Worm (Caenorhabditis elegans) whole organism, L2 larva: Measurements from ENCODE around the gene fbxb-115.
"Not testable (repeated sequence)": the region's sequence is repeated elsewhere in the genome, so short reads cannot be mapped to it uniquely, and the experiment has no call there.

Source experiments
- C34F6.9 ChIP-seq: fragments of 150-350 bp; optimal IDR thresholded peaks from 2 replicates; lab custom pipeline; 2014; ENCODE audit warnings: missing biosample characterization, missing genetic modification characterization
- F13H6.1 ChIP-seq: sonication (generic microtip); optimal IDR thresholded peaks from 2 replicates; lab custom pipeline; 2016; ENCODE audit warnings: missing genetic modification characterization, missing compliant biosample characterization
- R02D3.7 ChIP-seq: fragments of 150-350 bp; optimal IDR thresholded peaks from 2 replicates; lab custom pipeline; 2014; ENCODE audit warnings: missing biosample characterization, missing genetic modification characterization
- ZK546.5 ChIP-seq: sonication (generic microtip); optimal IDR thresholded peaks from 2 replicates; lab custom pipeline; 2017; ENCODE audit warnings: missing biosample characterization, missing genetic modification characterization
- alr-1 ChIP-seq: fragments of 150-350 bp; optimal IDR thresholded peaks from 2 replicates; lab custom pipeline; 2014; ENCODE audit warnings: missing biosample characterization, missing genetic modification characterization
- blmp-1 ChIP-seq: sonication (generic microtip); optimal IDR thresholded peaks from 2 replicates; lab custom pipeline; 2017; ENCODE audit warnings: missing genetic modification characterization, mild to moderate bottlenecking, missing compliant biosample characterization, antibody characterized with exemption, moderate library complexity; ENCODE audit not compliant: insufficient read depth
- ceh-16 ChIP-seq: fragments of 150-350 bp; optimal IDR thresholded peaks from 2 replicates; lab custom pipeline; 2014; ENCODE audit warnings: missing biosample characterization, missing genetic modification characterization
- ceh-82 ChIP-seq: fragments of 150-350 bp; optimal IDR thresholded peaks from 2 replicates; lab custom pipeline; 2014; ENCODE audit warnings: missing biosample characterization, missing genetic modification characterization
- crh-2 ChIP-seq: sonication (generic microtip); optimal IDR thresholded peaks from 2 replicates; lab custom pipeline; 2017; ENCODE audit warnings: missing biosample characterization, missing genetic modification characterization
- dmd-4 ChIP-seq: sonication (generic microtip); optimal IDR thresholded peaks from 2 replicates; lab custom pipeline; 2017; ENCODE audit warnings: missing biosample characterization, missing genetic modification characterization
- egl-27 ChIP-seq: sonication (generic microtip); optimal IDR thresholded peaks from 3 replicates; lab custom pipeline; 2017; ENCODE audit warnings: missing biosample characterization, missing genetic modification reagents, missing genetic modification characterization
- elt-3 ChIP-seq: sonication (generic microtip); optimal IDR thresholded peaks from 2 replicates; lab custom pipeline; 2017; ENCODE audit warnings: missing biosample characterization, missing genetic modification characterization
- fos-1 ChIP-seq: fragments of 150-350 bp; optimal IDR thresholded peaks from 2 replicates; lab custom pipeline; 2014; ENCODE audit warnings: missing biosample characterization, missing genetic modification characterization
- gmeb-1 ChIP-seq: fragments of 150-350 bp; optimal IDR thresholded peaks from 2 replicates; lab custom pipeline; 2014; ENCODE audit warnings: missing biosample characterization, missing genetic modification characterization
- lin-39 ChIP-seq: fragments of 150-350 bp; optimal IDR thresholded peaks from 2 replicates; lab custom pipeline; 2014; ENCODE audit warnings: missing biosample characterization, missing genetic modification reagents, missing genetic modification characterization
- mab-5 ChIP-seq: fragments of 150-350 bp; optimal IDR thresholded peaks from 2 replicates; lab custom pipeline; 2014; ENCODE audit warnings: missing biosample characterization, missing genetic modification characterization
- mbf-1 ChIP-seq: sonication (generic microtip); optimal IDR thresholded peaks from 2 replicates; lab custom pipeline; 2017; ENCODE audit warnings: missing biosample characterization, missing genetic modification characterization
- mdl-1 ChIP-seq, 2 experiments: fragments of 150-350 bp in 1 of 2; sonication (generic microtip) in 1 of 2; optimal IDR thresholded peaks; 2 replicates each; lab custom pipeline; 2017; ENCODE audit warnings: missing biosample characterization in 2 of 2, missing genetic modification characterization in 2 of 2
- nhr-10 ChIP-seq: sonication (generic microtip); optimal IDR thresholded peaks from 2 replicates; lab custom pipeline; 2017; ENCODE audit warnings: missing biosample characterization, missing genetic modification characterization
- nhr-11 ChIP-seq: fragments of 150-350 bp; optimal IDR thresholded peaks from 2 replicates; lab custom pipeline; 2014; ENCODE audit warnings: missing biosample characterization, missing genetic modification characterization
- nhr-12 ChIP-seq: fragments of 150-350 bp; optimal IDR thresholded peaks from 2 replicates; lab custom pipeline; 2014; ENCODE audit warnings: missing biosample characterization, missing genetic modification characterization
- nhr-129 ChIP-seq: fragments of 150-350 bp; optimal IDR thresholded peaks from 2 replicates; lab custom pipeline; 2014; ENCODE audit warnings: missing biosample characterization, missing genetic modification characterization
- nhr-21 ChIP-seq: fragments of 150-350 bp; optimal IDR thresholded peaks from 2 replicates; lab custom pipeline; 2014; ENCODE audit warnings: missing biosample characterization, missing genetic modification characterization
- nhr-23 ChIP-seq: fragments of 150-350 bp; optimal IDR thresholded peaks from 2 replicates; lab custom pipeline; 2014; ENCODE audit warnings: missing biosample characterization, missing genetic modification reagents, missing genetic modification characterization
- nhr-25 ChIP-seq: fragments of 150-350 bp; sonication (generic microtip); optimal IDR thresholded peaks from 3 replicates; lab custom pipeline; 2014; ENCODE audit warnings: missing biosample characterization, missing genetic modification characterization
- nhr-6 ChIP-seq: fragments of 150-350 bp; optimal IDR thresholded peaks from 2 replicates; lab custom pipeline; 2014; ENCODE audit warnings: missing biosample characterization, missing genetic modification characterization
- sem-4 ChIP-seq: fragments of 150-350 bp; optimal IDR thresholded peaks from 2 replicates; lab custom pipeline; 2014; ENCODE audit warnings: missing biosample characterization, missing genetic modification reagents, missing genetic modification characterization
- sma-3 ChIP-seq: sonication (generic microtip); optimal IDR thresholded peaks from 2 replicates; lab custom pipeline; 2016; ENCODE audit warnings: missing genetic modification reagents, missing genetic modification characterization, missing compliant biosample characterization
- sma-9 ChIP-seq, 2 experiments: fragments of 150-350 bp in 1 of 2; sonication (generic microtip) in 1 of 2; optimal IDR thresholded peaks; 2 replicates each; lab custom pipeline; 2014 to 2016; ENCODE audit warnings: missing genetic modification characterization in 2 of 2, mild to moderate bottlenecking in 1 of 2, missing biosample characterization in 1 of 2, missing compliant biosample characterization in 1 of 2, missing genetic modification reagents in 1 of 2, moderate library complexity in 1 of 2
- unc-55 ChIP-seq: fragments of 150-350 bp; sonication (generic microtip); optimal IDR thresholded peaks from 3 replicates; lab custom pipeline; 2014; ENCODE audit warnings: missing biosample characterization, missing genetic modification reagents, missing genetic modification characterization
- ztf-1 ChIP-seq: fragments of 200-800 bp; sonication (Bioruptor generic); conservative IDR thresholded peaks from 2 replicates; pipeline ENCODE4 v1.3.6; 2022; ENCODE audit warnings: missing genetic modification characterization, missing compliant biosample characterization
- ztf-11 ChIP-seq: sonication (generic microtip); optimal IDR thresholded peaks from 2 replicates; lab custom pipeline; 2017; ENCODE audit warnings: missing biosample characterization, missing genetic modification characterization
- ztf-4 ChIP-seq: fragments of 150-350 bp; optimal IDR thresholded peaks from 2 replicates; lab custom pipeline; 2014; ENCODE audit warnings: missing biosample characterization, missing genetic modification characterization

fbxb-115 gene

ce11 chrV:19279888-19280287, 39.9 kb upstream of the fbxb-115 start, which contains the start of gene F21D9.8:
Gene F21D9.8 (minus strand): TSS chrV:19279988.
- TF ChIP-seq mab-5 (tag; lab: Kevin White, UChicago) (no peak), alr-1 (no peak), gmeb-1 (tag; lab: Kevin White, UChicago) (no peak), crh-2 (tag; lab: Kevin White, UChicago) (no peak), C34F6.9 (tag; lab: Kevin White, UChicago) (no peak), sem-4 (tag; lab: Kevin White, UChicago) (no peak), blmp-1 (tag; lab: Kevin White, UChicago) (no peak), R02D3.7 (tag; lab: Kevin White, UChicago) (no peak), nhr-12 (tag; lab: Kevin White, UChicago) (no peak), ztf-4 (tag; lab: Kevin White, UChicago) (no peak), nhr-21 (no peak), dmd-4 (no peak), nhr-11 (tag; lab: Kevin White, UChicago) (no peak), nhr-10 (no peak), unc-55 (GFP tag; lab: Kevin White, UChicago) (no peak), nhr-25 (no peak), F13H6.1 (no peak), ztf-11 (tag; lab: Kevin White, UChicago) (no peak), nhr-23 (tag; lab: Kevin White, UChicago) (no peak)

ce11 chrV:19278488-19278887, 38.5 kb upstream of the fbxb-115 start:
- TF ChIP-seq mab-5 (tag; lab: Kevin White, UChicago) (no peak), ztf-4 (tag; lab: Kevin White, UChicago) (no peak), F13H6.1 (no peak)

ce11 chrV:19276354-19276753, 36.3 kb upstream of the fbxb-115 start:
- no peak for TF ChIP-seq gmeb-1 (tag; lab: Kevin White, UChicago)
- no peak for TF ChIP-seq nhr-129 (tag; lab: Kevin White, UChicago)
- TF ChIP-seq unc-55 (GFP tag; lab: Kevin White, UChicago): no peak
- TF ChIP-seq elt-3: no peak

ce11 chrV:19264148-19264547, 24.1 kb upstream of the fbxb-115 start, which contains the start of gene F21D9.1:
Gene F21D9.1 (plus strand): TSS chrV:19264448.
- TF ChIP-seq mbf-1, nhr-129, R02D3.7 (tag; lab: Kevin White, UChicago): not testable (repeated sequence)
- TF ChIP-seq, all 48 proteins: peak for 0; not testable (repeated sequence) for 48

- no peak for TF ChIP-seq unc-55 (GFP tag; lab: Kevin White, UChicago)
- no peak for TF ChIP-seq sem-4 (tag; lab: Kevin White, UChicago)
- no peak for TF ChIP-seq ceh-16 (tag; lab: Kevin White, UChicago)
- TF ChIP-seq nhr-23 (tag; lab: Kevin White, UChicago): no peak
- no peak for TF ChIP-seq nhr-11 (tag; lab: Kevin White, UChicago)
- no peak for TF ChIP-seq mdl-1 (tag; optimal IDR thresholded peaks at IDR 0.05; lab: Kevin White, UChicago)
- TF ChIP-seq fos-1: no peak
- no peak for TF ChIP-seq sma-9 (GFP tag; optimal IDR thresholded peaks at IDR 0.05; lab: Kevin White, UChicago)
- TF ChIP-seq sma-9 (tag; optimal IDR thresholded peaks at IDR 0.05; lab: Kevin White, UChicago): no peak
- TF ChIP-seq alr-1: no peak
- TF ChIP-seq ztf-11 (tag; lab: Kevin White, UChicago): no peak
- TF ChIP-seq, all 48 proteins: peak for 0
Measured at ce11 chrV:19262349-19262748, 22.3 kb upstream of the fbxb-115 start, which contains the start of gene F21D9.2. Gene F21D9.2 (minus strand): TSS chrV:19262449.

- TF ChIP-seq R02D3.7 (tag; lab: Kevin White, UChicago) (no peak), mdl-1 (tag; optimal IDR thresholded peaks at IDR 0.05; lab: Kevin White, UChicago) (no peak), ceh-16 (tag; lab: Kevin White, UChicago) (no peak), mbf-1 (tag; lab: Kevin White, UChicago) (no peak), lin-39 (tag; lab: Kevin White, UChicago) (no peak), nhr-6 (tag; lab: Kevin White, UChicago) (no peak), ceh-82 (no peak), sma-3 (GFP tag; lab: Kevin White, UChicago) (no peak), unc-55 (GFP tag; lab: Kevin White, UChicago) (no peak), ztf-1 (GFP tag; lab: Robert Waterston, UW) (no peak), blmp-1 (tag; lab: Kevin White, UChicago) (no peak), ZK546.5 (tag; lab: Kevin White, UChicago) (no peak), egl-27 (no peak), elt-3 (no peak), fos-1 (no peak), ztf-4 (tag; lab: Kevin White, UChicago) (no peak), nhr-21 (no peak), sma-9 (GFP tag; optimal IDR thresholded peaks at IDR 0.05; lab: Kevin White, UChicago) (no peak), sma-9 (tag; optimal IDR thresholded peaks at IDR 0.05; lab: Kevin White, UChicago) (no peak)
- TF ChIP-seq, all 48 proteins: peak for 0
Measured at ce11 chrV:19260686-19261085, 20.7 kb upstream of the fbxb-115 start.
